Worm (Caenorhabditis elegans) whole organism, early embryonic: ENCODE data around the gene C27D6.12.

Experiments
- B0310.2 ChIP-seq: sonication (generic microtip); optimal IDR thresholded peaks from 2 replicates; lab custom pipeline; 2016; ENCODE audit warnings: mild to moderate bottlenecking, missing genetic modification characterization, missing compliant biosample characterization
- F13C5.2 ChIP-seq: sonication (generic microtip); optimal IDR thresholded peaks from 2 replicates; lab custom pipeline; 2017; ENCODE audit warnings: mild to moderate bottlenecking, missing genetic modification characterization, inconsistent platforms, missing compliant biosample characterization
- aly-1 ChIP-seq: sonication (generic microtip); optimal IDR thresholded peaks from 2 replicates; lab custom pipeline; 2016; ENCODE audit warnings: missing genetic modification characterization, missing compliant biosample characterization
- ama-1 ChIP-seq: fragments of 150-350 bp; optimal IDR thresholded peaks from 2 replicates; lab custom pipeline; 2014
- ceh-13 ChIP-seq: fragments of 200-800 bp; sonication (Bioruptor generic); optimal IDR thresholded peaks from 2 replicates; lab custom pipeline; 2018; ENCODE audit warnings: mild to moderate bottlenecking, missing genetic modification characterization, missing compliant biosample characterization
- ceh-36 ChIP-seq: sonication (generic microtip); optimal IDR thresholded peaks from 2 replicates; lab custom pipeline; 2016; ENCODE audit warnings: missing genetic modification characterization, inconsistent platforms, missing compliant biosample characterization
- ets-7 ChIP-seq: sonication (generic microtip); optimal IDR thresholded peaks from 2 replicates; lab custom pipeline; 2016; ENCODE audit warnings: missing genotype, missing genetic modification characterization, missing compliant biosample characterization
- flt-1 ChIP-seq: fragments of 200-800 bp; sonication (Bioruptor generic); IDR thresholded peaks from 2 replicates; pipeline ENCODE4 v1.3.6; 2022; ENCODE audit warnings: missing genetic modification characterization, missing compliant biosample characterization
- hmbx-1 ChIP-seq: sonication (generic microtip); optimal IDR thresholded peaks from 2 replicates; lab custom pipeline; 2016; ENCODE audit warnings: mild to moderate bottlenecking, missing genetic modification characterization, missing compliant biosample characterization
- hmg-4 ChIP-seq: fragments of 200-800 bp; sonication (Bioruptor generic); optimal IDR thresholded peaks from 2 replicates; lab custom pipeline; 2018; ENCODE audit warnings: mild to moderate bottlenecking, missing genetic modification characterization, missing compliant biosample characterization
- hnd-1 ChIP-seq: sonication (generic microtip); optimal IDR thresholded peaks from 2 replicates; lab custom pipeline; 2016; ENCODE audit warnings: missing genetic modification characterization, missing compliant biosample characterization
- pes-1 ChIP-seq: fragments of 200-800 bp; sonication (Bioruptor generic); IDR thresholded peaks from 2 replicates; pipeline ENCODE4 v1.3.6; 2022; ENCODE audit warnings: missing genetic modification reagents, missing genetic modification characterization, missing compliant biosample characterization
- scrt-1 ChIP-seq: fragments of 200-800 bp; sonication (Bioruptor generic); IDR thresholded peaks from 2 replicates; pipeline ENCODE4 v1.3.6; 2022; ENCODE audit warnings: missing genetic modification characterization, missing compliant biosample characterization
- sea-1 ChIP-seq: fragments of 200-800 bp; sonication (Bioruptor generic); conservative IDR thresholded peaks from 2 replicates; pipeline ENCODE4 v1.3.6; 2022; ENCODE audit warnings: missing genetic modification characterization, missing compliant biosample characterization
- tbx-11 ChIP-seq: fragments of 200-800 bp; sonication (Bioruptor generic); IDR thresholded peaks from 2 replicates; pipeline ENCODE4 v1.3.6; 2022; ENCODE audit warnings: missing genetic modification characterization, missing compliant biosample characterization
- tbx-37 ChIP-seq: fragments of 200-800 bp; sonication (Bioruptor generic); conservative IDR thresholded peaks from 2 replicates; pipeline ENCODE4 v1.3.6; 2022; ENCODE audit warnings: missing genetic modification reagents, missing genetic modification characterization, missing compliant biosample characterization
- tra-4 ChIP-seq: sonication (generic microtip); optimal IDR thresholded peaks from 2 replicates; lab custom pipeline; 2017; ENCODE audit warnings: missing genetic modification characterization, missing compliant biosample characterization

The C27D6.12 gene

DNA sequence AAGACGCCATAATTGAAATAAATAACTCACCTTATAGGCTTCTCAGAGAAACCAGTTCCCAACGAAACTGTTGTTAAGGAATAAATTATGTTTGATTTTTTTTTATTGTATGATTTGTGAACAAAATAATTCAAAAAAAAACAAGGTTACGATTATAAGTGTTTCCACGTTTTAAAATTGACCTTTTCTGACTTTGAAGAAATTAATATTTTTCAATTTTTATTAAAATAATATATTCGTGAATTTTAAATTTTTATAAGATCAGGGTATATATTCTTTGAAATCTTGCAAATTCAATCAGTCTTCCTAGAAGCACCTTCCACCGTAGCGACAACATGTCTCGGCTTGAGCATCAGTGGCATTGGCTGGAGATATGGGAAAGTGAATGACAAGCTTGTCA is 3.4 kb downstream of the C27D6.12 start, which contains the start of gene C27D6.3:
C27D6.3 (minus strand) TSS at position 101 of the 400 bp plus-strand sequence.
- no peak for TF ChIP-seq tbx-37 (GFP tag; lab: Robert Waterston, UW)
- no peak for TF ChIP-seq sea-1 (GFP tag; lab: Robert Waterston, UW)
- no peak for TF ChIP-seq ama-1
- no peak for TF ChIP-seq tbx-11 (GFP tag; lab: Robert Waterston, UW)
- no peak for TF ChIP-seq aly-1 (tag; lab: Kevin White, UChicago)
- TF ChIP-seq F13C5.2 (tag; lab: Kevin White, UChicago): no peak
- no peak for TF ChIP-seq scrt-1 (GFP tag; lab: Robert Waterston, UW)
- TF ChIP-seq hmg-4 (GFP tag; lab: Kevin White, UChicago): no peak
- no peak for TF ChIP-seq ceh-13 (GFP tag; lab: Kevin White, UChicago)
- TF ChIP-seq B0310.2 (tag; lab: Kevin White, UChicago): no peak
- TF ChIP-seq hnd-1 (tag; lab: Kevin White, UChicago): no peak
- no peak for TF ChIP-seq ceh-36 (tag; lab: Kevin White, UChicago)
- TF ChIP-seq flt-1: no peak
- TF ChIP-seq pes-1: no peak
- TF ChIP-seq hmbx-1 (tag; lab: Kevin White, UChicago): no peak
- TF ChIP-seq ets-7 (tag; lab: Kevin White, UChicago): no peak

DNA sequence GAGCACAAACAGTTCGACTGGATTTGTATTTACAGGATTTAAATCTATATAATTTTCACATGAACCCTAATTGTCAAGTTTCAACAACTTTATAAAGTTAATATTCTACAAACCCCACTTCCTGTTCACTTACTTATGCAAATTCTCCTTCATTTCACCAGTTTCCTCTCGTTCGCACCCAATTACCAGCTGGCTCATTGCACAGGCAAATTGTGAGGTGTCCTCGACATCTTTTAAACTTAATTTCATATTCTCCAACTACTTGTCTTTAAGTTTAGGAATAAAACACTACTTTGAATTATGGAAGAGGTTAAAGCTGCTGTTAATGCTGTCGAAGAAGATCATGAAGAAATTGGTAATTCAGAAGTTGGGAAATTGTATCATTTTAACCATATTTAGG is 5.4 kb downstream of the C27D6.12 start, which contains the start of gene C27D6.1:
C27D6.1 (plus strand) TSS at position 301 of the 400 bp plus-strand sequence.
- TF ChIP-seq ets-7 (tag; lab: Kevin White, UChicago) (no peak), flt-1 (no peak), ama-1 (no peak), ceh-13 (GFP tag; lab: Kevin White, UChicago) (no peak), pes-1 (no peak), tbx-37 (GFP tag; lab: Robert Waterston, UW) (no peak), tra-4 (tag; lab: Kevin White, UChicago) (no peak), tbx-11 (GFP tag; lab: Robert Waterston, UW) (no peak), sea-1 (GFP tag; lab: Robert Waterston, UW) (no peak), hmbx-1 (tag; lab: Kevin White, UChicago) (no peak), F13C5.2 (tag; lab: Kevin White, UChicago) (no peak), scrt-1 (GFP tag; lab: Robert Waterston, UW) (no peak), aly-1 (tag; lab: Kevin White, UChicago) (no peak), ceh-36 (tag; lab: Kevin White, UChicago) (no peak), B0310.2 (tag; lab: Kevin White, UChicago) (no peak)

DNA sequence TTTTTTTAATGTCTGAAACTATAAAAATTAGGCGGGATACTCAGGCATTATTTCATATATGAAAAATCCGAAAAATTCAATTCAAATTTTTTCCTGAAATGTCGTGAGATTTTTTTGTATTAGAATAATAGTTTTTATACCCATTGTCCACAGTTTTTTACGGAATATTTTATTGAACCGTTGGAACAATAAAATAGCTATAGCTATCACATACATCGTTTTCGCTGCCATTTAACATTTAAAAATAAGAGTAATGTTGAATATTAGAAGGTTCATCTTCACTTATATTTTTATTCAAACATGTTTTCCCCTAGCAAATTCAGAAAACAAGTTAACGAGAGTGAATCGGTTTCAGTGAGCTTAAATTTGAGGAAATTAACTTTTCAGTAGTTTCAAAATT is 6.2 kb downstream of the C27D6.12 start, which contains the start of gene C27D6.15:
C27D6.15 (plus strand) TSS at position 301 of the 400 bp plus-strand sequence.
- no peak for TF ChIP-seq B0310.2 (tag; lab: Kevin White, UChicago)
- no peak for TF ChIP-seq tbx-37 (GFP tag; lab: Robert Waterston, UW)
- TF ChIP-seq ets-7 (tag; lab: Kevin White, UChicago): no peak
- TF ChIP-seq tbx-11 (GFP tag; lab: Robert Waterston, UW): no peak
- TF ChIP-seq sea-1 (GFP tag; lab: Robert Waterston, UW): no peak
- no peak for TF ChIP-seq ama-1
- no peak for TF ChIP-seq hmbx-1 (tag; lab: Kevin White, UChicago)

DNA sequence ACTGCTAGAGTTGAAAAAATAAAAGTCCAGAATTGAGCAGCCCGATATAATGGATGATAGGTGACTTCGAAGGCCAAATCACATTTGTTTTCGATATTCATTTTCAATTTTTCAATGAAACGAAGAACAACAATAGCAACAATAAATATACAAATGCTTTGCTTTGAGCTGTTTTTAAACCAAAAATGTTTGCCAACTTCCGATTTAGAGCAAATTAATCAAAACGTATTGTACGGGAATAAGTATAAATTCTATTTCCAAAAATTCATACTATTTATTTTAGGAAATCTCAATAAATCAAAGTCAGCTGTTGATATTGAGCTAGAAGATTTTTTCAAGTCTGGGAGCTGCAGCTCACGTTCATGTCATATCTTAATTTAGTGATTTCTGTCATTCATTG is 6.9 kb downstream of the C27D6.12 start, which contains the start of gene srb-1:
srb-1 (minus strand) TSS at position 101 of the 400 bp plus-strand sequence.
- no peak for TF ChIP-seq F13C5.2 (tag; lab: Kevin White, UChicago)
- no peak for TF ChIP-seq ets-7 (tag; lab: Kevin White, UChicago)

DNA sequence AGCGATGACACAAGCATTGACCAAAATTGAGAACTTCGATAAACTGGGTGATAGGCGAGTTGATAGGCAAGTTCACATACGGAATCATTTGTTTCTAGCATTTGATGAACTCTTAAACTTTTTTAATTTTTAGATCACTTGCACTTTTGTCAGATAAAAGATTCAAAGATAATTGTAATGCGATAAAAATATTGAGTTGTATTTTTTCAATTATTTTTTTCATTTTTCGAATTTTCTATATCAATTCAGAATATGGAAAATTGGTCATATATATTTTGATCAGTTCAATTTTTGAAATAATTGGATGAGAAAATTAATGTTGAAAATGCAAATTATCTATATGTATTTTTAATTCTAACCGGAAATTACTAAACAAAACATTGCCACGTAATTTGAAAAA is 11.1 kb downstream of the C27D6.12 start, which contains the start of gene srb-3:
srb-3 (minus strand) TSS at position 101 of the 400 bp plus-strand sequence.
- TF ChIP-seq tbx-37 (GFP tag; lab: Robert Waterston, UW) (no peak), ets-7 (tag; lab: Kevin White, UChicago) (no peak), tbx-11 (GFP tag; lab: Robert Waterston, UW) (no peak), aly-1 (tag; lab: Kevin White, UChicago) (no peak), hmbx-1 (tag; lab: Kevin White, UChicago) (no peak), sea-1 (GFP tag; lab: Robert Waterston, UW) (no peak), ama-1 (no peak), tra-4 (tag; lab: Kevin White, UChicago) (no peak), F13C5.2 (tag; lab: Kevin White, UChicago) (no peak), ceh-36 (tag; lab: Kevin White, UChicago) (no peak), hnd-1 (tag; lab: Kevin White, UChicago) (no peak), ceh-13 (GFP tag; lab: Kevin White, UChicago) (no peak), hmg-4 (GFP tag; lab: Kevin White, UChicago) (no peak), scrt-1 (GFP tag; lab: Robert Waterston, UW) (no peak), pes-1 (no peak), flt-1 (no peak)

DNA sequence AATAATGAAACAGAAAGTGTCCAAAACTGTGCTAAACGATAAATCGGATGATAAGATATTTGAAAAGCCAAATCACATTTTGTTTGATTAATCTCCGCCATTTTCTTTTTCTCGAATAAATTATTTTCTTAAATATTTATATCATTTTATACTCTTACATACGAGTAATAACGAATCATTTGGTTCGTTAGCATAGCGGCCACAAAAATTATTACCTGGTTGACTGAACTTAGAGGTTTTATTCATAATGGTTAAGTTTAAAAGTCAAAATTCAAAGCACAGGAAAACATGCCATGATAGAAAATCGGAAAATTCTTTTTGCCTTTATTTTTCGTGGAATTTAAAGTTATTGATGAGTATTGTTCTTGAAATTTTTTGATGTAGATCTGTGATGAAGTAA is 14.5 kb downstream of the C27D6.12 start, which contains the start of gene srb-5:
srb-5 (minus strand) TSS at position 101 of the 400 bp plus-strand sequence.
- TF ChIP-seq pes-1: no peak
- no peak for TF ChIP-seq hmbx-1 (tag; lab: Kevin White, UChicago)
- no peak for TF ChIP-seq tra-4 (tag; lab: Kevin White, UChicago)
- no peak for TF ChIP-seq F13C5.2 (tag; lab: Kevin White, UChicago)
- TF ChIP-seq B0310.2 (tag; lab: Kevin White, UChicago): no peak
- no peak for TF ChIP-seq hmg-4 (GFP tag; lab: Kevin White, UChicago)
- TF ChIP-seq scrt-1 (GFP tag; lab: Robert Waterston, UW): no peak
- no peak for TF ChIP-seq tbx-11 (GFP tag; lab: Robert Waterston, UW)
- TF ChIP-seq tbx-37 (GFP tag; lab: Robert Waterston, UW): no peak
- no peak for TF ChIP-seq aly-1 (tag; lab: Kevin White, UChicago)
- no peak for TF ChIP-seq flt-1
- TF ChIP-seq ceh-36 (tag; lab: Kevin White, UChicago): no peak
- no peak for TF ChIP-seq hnd-1 (tag; lab: Kevin White, UChicago)
- no peak for TF ChIP-seq sea-1 (GFP tag; lab: Robert Waterston, UW)
- no peak for TF ChIP-seq ama-1

DNA sequence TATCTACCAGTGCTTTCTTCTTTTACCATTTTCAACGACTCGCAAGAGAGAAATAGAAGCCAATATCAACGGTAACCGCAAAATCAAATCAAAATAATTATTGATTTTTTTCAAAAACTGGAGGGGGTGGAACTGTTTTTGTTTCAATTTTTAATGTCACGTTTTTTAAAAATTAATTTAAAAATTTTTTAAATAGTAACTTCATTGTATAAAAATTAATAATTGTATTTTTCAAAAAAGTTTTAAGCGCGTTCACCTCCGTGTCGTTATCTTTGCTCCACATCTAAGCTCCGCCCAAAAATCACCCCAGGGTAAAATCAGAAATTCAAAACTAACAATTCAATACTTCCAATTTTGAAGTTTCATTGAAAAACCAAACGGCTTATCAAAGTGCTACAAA is 16.7 kb downstream of the C27D6.12 start, which contains the start of gene C27D6.11:
C27D6.11 (minus strand) TSS at position 101 of the 400 bp plus-strand sequence.
- TF ChIP-seq hnd-1 (tag; lab: Kevin White, UChicago): no peak
- TF ChIP-seq flt-1: no peak
- no peak for TF ChIP-seq ama-1
- no peak for TF ChIP-seq ceh-13 (GFP tag; lab: Kevin White, UChicago)
- no peak for TF ChIP-seq pes-1
- TF ChIP-seq ceh-36 (tag; lab: Kevin White, UChicago): no peak
- no peak for TF ChIP-seq tra-4 (tag; lab: Kevin White, UChicago)
- no peak for TF ChIP-seq scrt-1 (GFP tag; lab: Robert Waterston, UW)
- TF ChIP-seq aly-1 (tag; lab: Kevin White, UChicago): no peak
- TF ChIP-seq ets-7 (tag; lab: Kevin White, UChicago): no peak
- no peak for TF ChIP-seq B0310.2 (tag; lab: Kevin White, UChicago)
- no peak for TF ChIP-seq hmg-4 (GFP tag; lab: Kevin White, UChicago)
- TF ChIP-seq tbx-37 (GFP tag; lab: Robert Waterston, UW): no peak
